Worm (Caenorhabditis elegans) whole organism, late embryonic: ENCODE measurements around the gene gst-11.

ENCODE experiments used
- C08G9.2 ChIP-seq: sonication (generic microtip); optimal IDR thresholded peaks from 2 replicates; lab custom pipeline; 2016; ENCODE audit warnings: mild to moderate bottlenecking, missing genetic modification characterization, moderate library complexity, missing compliant biosample characterization
- C38D4.7 ChIP-seq: fragments of 200-800 bp; sonication (Bioruptor generic); optimal IDR thresholded peaks from 2 replicates; lab custom pipeline; 2018; ENCODE audit warnings: mild to moderate bottlenecking, missing genetic modification characterization, moderate library complexity, missing compliant biosample characterization
- F13H6.1 ChIP-seq: sonication (generic microtip); optimal IDR thresholded peaks from 2 replicates; lab custom pipeline; 2016; ENCODE audit warnings: missing genetic modification characterization, missing compliant biosample characterization
- T23F11.4 ChIP-seq: fragments of 200-800 bp; sonication (Bioruptor generic); optimal IDR thresholded peaks from 2 replicates; lab custom pipeline; 2018; ENCODE audit warnings: mild to moderate bottlenecking, missing genetic modification characterization, missing compliant biosample characterization
- ahr-1 ChIP-seq: sonication (generic microtip); optimal IDR thresholded peaks from 2 replicates; lab custom pipeline; 2016; ENCODE audit warnings: missing genetic modification characterization, missing compliant biosample characterization
- ceh-18 ChIP-seq: sonication (generic microtip); optimal IDR thresholded peaks from 2 replicates; lab custom pipeline; 2016; ENCODE audit warnings: missing genetic modification characterization, missing compliant biosample characterization
- ceh-19 ChIP-seq: fragments of 200-800 bp; sonication (Bioruptor generic); optimal IDR thresholded peaks from 2 replicates; lab custom pipeline; 2018; ENCODE audit warnings: mild to moderate bottlenecking, missing genetic modification characterization, missing compliant biosample characterization
- ceh-2 ChIP-seq: sonication (generic microtip); optimal IDR thresholded peaks from 2 replicates; lab custom pipeline; 2016; ENCODE audit warnings: missing genotype, missing genetic modification characterization, missing compliant biosample characterization
- ceh-24 ChIP-seq: sonication (generic microtip); optimal IDR thresholded peaks from 2 replicates; lab custom pipeline; 2016; ENCODE audit warnings: mild to moderate bottlenecking, missing genetic modification characterization, missing compliant biosample characterization
- ceh-30 ChIP-seq: fragments of 150-350 bp; optimal IDR thresholded peaks from 2 replicates; lab custom pipeline; 2014; ENCODE audit warnings: missing biosample characterization, missing genetic modification characterization
- ceh-31 ChIP-seq: sonication (generic microtip); optimal IDR thresholded peaks from 2 replicates; lab custom pipeline; 2016; ENCODE audit warnings: missing genetic modification characterization, missing compliant biosample characterization
- ceh-34 ChIP-seq: sonication (generic microtip); optimal IDR thresholded peaks from 2 replicates; lab custom pipeline; 2016; ENCODE audit warnings: mild to moderate bottlenecking, missing genetic modification characterization, missing compliant biosample characterization
- ceh-45 ChIP-seq: fragments of 200-800 bp; sonication (Bioruptor generic); IDR thresholded peaks from 2 replicates; pipeline ENCODE4 v1.3.6; 2022; ENCODE audit warnings: missing genetic modification reagents, missing genetic modification characterization, missing compliant biosample characterization
- ceh-48 ChIP-seq: sonication (generic microtip); optimal IDR thresholded peaks from 2 replicates; lab custom pipeline; 2016; ENCODE audit warnings: missing genetic modification characterization, inconsistent platforms, missing compliant biosample characterization
- dmd-4 ChIP-seq: sonication (generic microtip); optimal IDR thresholded peaks from 2 replicates; lab custom pipeline; 2016; ENCODE audit warnings: borderline replicate concordance, missing genetic modification characterization, missing compliant biosample characterization
- dve-1 ChIP-seq: sonication (generic microtip); optimal IDR thresholded peaks from 2 replicates; lab custom pipeline; 2017; ENCODE audit warnings: antibody characterized with exemption, mild to moderate bottlenecking, missing genetic modification characterization, missing compliant biosample characterization
- ets-4 ChIP-seq: sonication (generic microtip); optimal IDR thresholded peaks from 2 replicates; lab custom pipeline; 2016; ENCODE audit warnings: missing genetic modification characterization, missing compliant biosample characterization
- eyg-1 ChIP-seq: sonication (generic microtip); optimal IDR thresholded peaks from 2 replicates; lab custom pipeline; 2016; ENCODE audit warnings: missing genotype, missing genetic modification characterization, missing compliant biosample characterization
- fkh-6 ChIP-seq: sonication (generic microtip); optimal IDR thresholded peaks from 2 replicates; lab custom pipeline; 2016; ENCODE audit warnings: missing genetic modification characterization, missing compliant biosample characterization
- gmeb-2 ChIP-seq: sonication (generic microtip); optimal IDR thresholded peaks from 2 replicates; lab custom pipeline; 2016; ENCODE audit warnings: missing genetic modification characterization, inconsistent platforms, missing compliant biosample characterization
- hlh-15 ChIP-seq: sonication (generic microtip); optimal IDR thresholded peaks from 2 replicates; lab custom pipeline; 2016; ENCODE audit warnings: missing genetic modification characterization, missing compliant biosample characterization
- hlh-30 ChIP-seq: sonication (generic microtip); optimal IDR thresholded peaks from 2 replicates; lab custom pipeline; 2017; ENCODE audit warnings: antibody characterized with exemption, missing genetic modification characterization, missing compliant biosample characterization; ENCODE audit not compliant: insufficient read depth
- hlh-8 ChIP-seq: sonication (generic microtip); optimal IDR thresholded peaks from 2 replicates; lab custom pipeline; 2016; ENCODE audit warnings: missing genotype, missing genetic modification characterization, missing compliant biosample characterization
- lin-11 ChIP-seq: fragments of 200-800 bp; sonication (Bioruptor generic); optimal IDR thresholded peaks from 2 replicates; lab custom pipeline; 2018; ENCODE audit warnings: mild to moderate bottlenecking, missing genetic modification characterization, missing compliant biosample characterization
- madf-2 ChIP-seq: sonication (generic microtip); optimal IDR thresholded peaks from 2 replicates; lab custom pipeline; 2017; ENCODE audit warnings: missing genetic modification characterization, missing compliant biosample characterization
- mec-3 ChIP-seq: sonication (generic microtip); optimal IDR thresholded peaks from 2 replicates; lab custom pipeline; 2016; ENCODE audit warnings: borderline replicate concordance, missing genetic modification characterization, missing compliant biosample characterization
- nfya-1 ChIP-seq: sonication (generic microtip); optimal IDR thresholded peaks from 2 replicates; lab custom pipeline; 2017; ENCODE audit warnings: missing genetic modification characterization, mild to moderate bottlenecking, missing compliant biosample characterization, antibody characterized with exemption, moderate library complexity
- nhr-11 ChIP-seq: fragments of 150-350 bp; optimal IDR thresholded peaks from 2 replicates; lab custom pipeline; 2014; ENCODE audit warnings: missing biosample characterization, missing genetic modification characterization
- nhr-232 ChIP-seq: sonication (generic microtip); optimal IDR thresholded peaks from 2 replicates; lab custom pipeline; 2016; ENCODE audit warnings: missing genetic modification characterization, missing compliant biosample characterization
- odd-2 ChIP-seq: sonication (generic microtip); optimal IDR thresholded peaks from 2 replicates; lab custom pipeline; 2017; ENCODE audit warnings: antibody characterized with exemption, mild to moderate bottlenecking, missing genetic modification characterization, missing compliant biosample characterization
- pat-9 ChIP-seq: fragments of 200-800 bp; sonication (Bioruptor generic); optimal IDR thresholded peaks from 2 replicates; lab custom pipeline; 2018; ENCODE audit warnings: mild to moderate bottlenecking, missing genetic modification characterization, moderate library complexity, missing compliant biosample characterization
- pqm-1 ChIP-seq: sonication (generic microtip); optimal IDR thresholded peaks from 2 replicates; lab custom pipeline; 2016; ENCODE audit warnings: missing genetic modification characterization, missing compliant biosample characterization
- pros-1 ChIP-seq: fragments of 150-350 bp; optimal IDR thresholded peaks from 2 replicates; lab custom pipeline; 2014; ENCODE audit warnings: missing biosample characterization, missing genetic modification reagents, missing genetic modification characterization
- ref-2 ChIP-seq: sonication (generic microtip); optimal IDR thresholded peaks from 2 replicates; lab custom pipeline; 2016; ENCODE audit warnings: missing genetic modification characterization, missing compliant biosample characterization
- rnt-1 ChIP-seq: sonication (generic microtip); optimal IDR thresholded peaks from 2 replicates; lab custom pipeline; 2016; ENCODE audit warnings: missing genetic modification characterization, missing compliant biosample characterization
- sox-2 ChIP-seq: fragments of 200-800 bp; sonication (Bioruptor generic); IDR thresholded peaks from 2 replicates; pipeline ENCODE4 v1.3.6; 2022; ENCODE audit warnings: missing genetic modification reagents, missing genetic modification characterization, missing compliant biosample characterization
- sox-4 ChIP-seq: sonication (generic microtip); optimal IDR thresholded peaks from 2 replicates; lab custom pipeline; 2017; ENCODE audit warnings: mild to moderate bottlenecking, missing genetic modification characterization, inconsistent platforms, missing compliant biosample characterization
- tbx-2 ChIP-seq: sonication (generic microtip); optimal IDR thresholded peaks from 2 replicates; lab custom pipeline; 2016; ENCODE audit warnings: missing genetic modification characterization, missing compliant biosample characterization
- ttx-3 ChIP-seq: sonication (generic microtip); optimal IDR thresholded peaks from 2 replicates; lab custom pipeline; 2016; ENCODE audit warnings: missing genetic modification reagents, missing genetic modification characterization, missing compliant biosample characterization
- unc-3 ChIP-seq, 2 experiments: fragments of 200-800 bp in 1 of 2; sonication (Bioruptor generic) in 1 of 2; sonication (generic microtip) in 1 of 2; conservative IDR thresholded peaks in 1 of 2; optimal IDR thresholded peaks in 1 of 2; 2 replicates each; pipeline versions ENCODE4 v1.3.6 to Lab custom; 2016 to 2022; ENCODE audit warnings: missing compliant biosample characterization in 2 of 2, missing genetic modification characterization in 2 of 2, missing genetic modification reagents in 1 of 2
- unc-42 ChIP-seq: sonication (generic microtip); optimal IDR thresholded peaks from 2 replicates; lab custom pipeline; 2016; ENCODE audit warnings: missing genotype, missing genetic modification characterization, missing compliant biosample characterization
- unc-55 ChIP-seq: sonication (generic microtip); optimal IDR thresholded peaks from 2 replicates; lab custom pipeline; 2017; ENCODE audit warnings: missing biosample characterization, missing genetic modification reagents, missing genetic modification characterization
- zip-5 ChIP-seq: sonication (generic microtip); optimal IDR thresholded peaks from 2 replicates; lab custom pipeline; 2016; ENCODE audit warnings: missing genetic modification characterization, missing compliant biosample characterization
- ztf-16 ChIP-seq: sonication (generic microtip); optimal IDR thresholded peaks from 2 replicates; lab custom pipeline; 2017; ENCODE audit warnings: missing genetic modification characterization, missing compliant biosample characterization

The gst-11 gene

DNA sequence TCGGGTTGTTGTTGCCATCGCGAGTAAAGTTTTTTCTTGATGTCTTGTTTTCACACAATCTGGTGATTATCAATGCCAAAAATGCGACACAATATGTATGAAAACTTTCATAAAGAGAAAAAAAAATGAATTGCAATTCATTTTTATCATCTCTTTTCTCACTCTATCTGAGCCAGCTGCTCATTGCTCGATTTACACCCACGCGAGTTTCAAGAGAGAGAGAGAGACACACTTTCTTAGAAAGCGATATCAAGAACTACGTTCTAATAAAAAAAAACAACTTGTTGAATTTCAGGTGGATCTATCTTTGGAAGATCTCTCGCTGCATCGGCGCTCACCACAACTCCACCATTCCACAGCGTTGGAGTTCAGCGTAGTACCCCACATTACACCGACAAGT, 30.9 kb downstream of the gst-11 start:
- TF ChIP-seq pqm-1 (no peak), ceh-19 (GFP tag; lab: Kevin White, UChicago) (no peak), ceh-48 (tag; lab: Kevin White, UChicago) (no peak), mec-3 (tag; lab: Kevin White, UChicago) (no peak), ceh-24 (tag; lab: Kevin White, UChicago) (no peak), odd-2 (tag; lab: Kevin White, UChicago) (no peak), pros-1 (no peak), madf-2 (tag; lab: Kevin White, UChicago) (no peak), unc-55 (GFP tag; lab: Kevin White, UChicago) (no peak), fkh-6 (no peak), C08G9.2 (tag; lab: Kevin White, UChicago) (no peak), lin-11 (no peak), hlh-8 (tag; lab: Kevin White, UChicago) (no peak), unc-42 (no peak), ceh-31 (tag; lab: Kevin White, UChicago) (no peak), sox-2 (no peak), ceh-30 (no peak)

ce11 chrX:3601531-3601930, 32.0 kb downstream of the gst-11 start, which contains the start of gene C18B2.3:
Gene C18B2.3, plus strand, starts transcription at chrX:3601831.
- TF ChIP-seq ceh-18 (tag; lab: Kevin White, UChicago) (peak; percentile 25), fkh-6 (no peak)

DNA sequence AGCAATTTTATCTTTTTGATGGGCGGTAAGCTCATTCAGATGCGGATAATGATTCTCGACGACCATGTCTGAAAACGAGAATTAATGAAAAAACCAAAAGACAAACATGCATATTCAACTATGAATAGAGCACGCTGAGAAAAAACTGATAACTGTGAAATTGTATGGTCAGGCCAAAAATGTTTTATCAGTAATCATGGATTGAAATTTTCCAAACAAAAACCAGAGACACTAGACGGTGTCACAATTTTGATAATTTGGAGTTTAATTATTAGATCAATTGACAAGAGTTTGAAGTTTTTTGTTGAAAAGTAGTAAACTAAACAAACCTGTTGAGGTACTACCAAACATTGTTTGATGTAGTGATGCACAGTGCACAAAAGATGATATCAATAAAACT, 33.2 kb downstream of the gst-11 start, which contains the start of gene cgr-1:
TSS of gene cgr-1 (minus strand) at position 68 of the 400 bp plus-strand sequence.
- TF ChIP-seq F13H6.1 (tag; lab: Kevin White, UChicago) (no peak), fkh-6 (no peak), hlh-15 (no peak), C38D4.7 (GFP tag; lab: Kevin White, UChicago) (no peak), dmd-4 (tag; lab: Kevin White, UChicago) (no peak), sox-4 (no peak), ceh-18 (tag; lab: Kevin White, UChicago) (no peak), ceh-2 (tag; lab: Kevin White, UChicago) (no peak), madf-2 (tag; lab: Kevin White, UChicago) (no peak), rnt-1 (tag; lab: Kevin White, UChicago) (no peak), ttx-3 (tag; lab: Kevin White, UChicago) (no peak), pat-9 (tag; lab: Kevin White, UChicago) (no peak), tbx-2 (no peak), ceh-45 (no peak), hlh-30 (no peak), T23F11.4 (GFP tag; lab: Kevin White, UChicago) (no peak), ztf-16 (no peak), ahr-1 (no peak), ets-4 (tag; lab: Kevin White, UChicago) (no peak), nfya-1 (tag; lab: Kevin White, UChicago) (no peak)

DNA sequence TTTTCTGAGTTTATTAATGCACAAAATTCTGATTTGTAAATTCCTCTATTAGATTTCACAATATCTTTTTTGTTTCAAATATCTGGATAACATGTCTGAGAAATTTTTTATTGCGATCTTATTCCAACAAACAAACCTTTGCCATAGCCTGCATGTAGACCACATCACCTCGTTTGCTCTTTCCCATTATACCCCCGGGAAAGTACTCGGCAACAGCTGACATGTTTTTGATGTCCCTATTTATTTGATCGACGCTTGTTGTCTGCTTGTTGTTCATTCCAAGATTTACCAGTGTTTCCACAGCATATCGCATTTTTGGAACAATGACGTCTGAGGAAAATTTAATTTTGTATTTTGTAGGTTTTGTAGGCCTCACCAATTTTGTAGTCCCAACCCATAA, 33.7 kb downstream of the gst-11 start:
- TF ChIP-seq unc-55 (GFP tag; lab: Kevin White, UChicago) = peak; percentile 42
- no peak for TF ChIP-seq C08G9.2 (tag; lab: Kevin White, UChicago)

- TF ChIP-seq ref-2 (no peak), hlh-30 (no peak), nhr-232 (no peak), ahr-1 (no peak), nhr-11 (tag; lab: Kevin White, UChicago) (no peak), C08G9.2 (tag; lab: Kevin White, UChicago) (no peak), mec-3 (tag; lab: Kevin White, UChicago) (no peak), hlh-15 (no peak), rnt-1 (tag; lab: Kevin White, UChicago) (no peak), unc-3 (GFP tag; conservative IDR thresholded peaks at IDR 0.05; lab: Robert Waterston, UW) (no peak), unc-3 (tag; optimal IDR thresholded peaks at IDR 0.05; lab: Kevin White, UChicago) (no peak), lin-11 (no peak), zip-5 (no peak), ceh-19 (GFP tag; lab: Kevin White, UChicago) (no peak), dve-1 (tag; lab: Kevin White, UChicago) (no peak), gmeb-2 (no peak), eyg-1 (no peak), pat-9 (tag; lab: Kevin White, UChicago) (no peak), pros-1 (no peak), ceh-34 (tag; lab: Kevin White, UChicago) (no peak)
These were observed 36.6 kb downstream of the gst-11 start for ce11 chrX:3596967-3597366.
